Fruit fly (Drosophila melanogaster): ENCODE results near the gene fy.
A peak's percentile ranks its signal among the peaks of the same experiment; 100 is the strongest.

Gene fy

DNA sequence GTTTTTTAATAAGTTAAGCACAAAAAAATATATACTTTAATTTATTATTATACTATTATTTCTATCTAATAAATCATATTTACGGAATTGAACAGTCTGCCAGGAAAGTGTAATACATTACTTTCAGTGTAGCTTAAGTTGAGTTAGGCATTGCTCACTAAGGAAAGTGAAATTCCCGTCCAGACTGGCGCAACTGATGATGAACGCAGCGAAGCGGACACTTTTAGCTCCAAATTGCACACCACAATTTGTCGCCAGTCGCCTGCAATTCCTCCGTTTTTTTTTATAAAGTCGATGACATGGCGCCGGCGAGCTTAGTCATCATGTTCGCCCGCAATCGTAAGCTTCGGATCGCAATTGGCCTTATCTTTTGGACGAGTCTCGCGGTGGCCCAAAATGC, 4.4 kb downstream of the fy start, which contains the start of gene CG13386:
Gene CG13386 (plus strand): TSS at position 301 of the 400 bp plus-strand sequence.
- peak; percentile 22 for TF ChIP-seq Ets65A (GFP tag)
- TF ChIP-seq prd (optimal IDR thresholded peaks at IDR 0.05) = no peak
- peak; percentile 7; the same call in 1 of the 3 replicates for TF ChIP-seq prd (GFP tag; IDR thresholded peaks at IDR 0.05)
- TF ChIP-seq vvl (GFP tag; IDR thresholded peaks at IDR 0.05) = no peak

DNA sequence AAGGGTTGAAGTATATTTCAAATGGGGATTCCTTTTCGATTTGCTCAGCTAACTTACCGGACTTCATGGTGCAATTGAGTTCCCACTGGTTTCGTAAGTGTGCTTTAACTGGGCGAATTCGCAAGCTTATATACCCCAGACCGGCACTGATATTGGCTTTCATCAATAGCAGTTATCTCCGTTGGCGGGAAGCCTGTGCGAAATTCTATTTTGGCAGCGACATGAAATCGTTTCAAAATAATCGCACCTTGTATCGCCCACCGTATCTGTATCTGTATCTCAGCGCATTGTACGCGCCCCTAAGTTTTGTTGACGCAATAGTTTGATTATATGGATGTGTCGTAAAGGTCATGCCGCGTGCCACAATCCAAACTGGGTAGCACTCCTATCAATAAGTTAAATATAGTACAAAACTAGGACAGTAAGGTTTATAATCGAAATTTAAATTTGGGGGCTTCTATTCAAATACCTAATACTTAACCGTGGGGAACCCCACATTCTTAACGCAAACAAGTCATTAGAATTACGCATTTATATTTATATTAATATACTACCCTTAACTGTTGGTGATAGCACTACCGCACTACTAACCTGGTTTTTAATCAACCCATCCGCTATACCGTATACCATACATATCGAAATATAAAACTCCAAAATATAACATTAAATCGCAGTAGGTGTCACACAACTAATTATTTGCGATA, 6.9 kb downstream of the fy start, which contains the start of the genes Peritrophin-15a and CG13385:
Gene Peritrophin-15a (minus strand): TSS at position 101 of the 704 bp plus-strand sequence.
Gene CG13385 (plus strand): TSS at position 654 of the 704 bp plus-strand sequence.
- TF ChIP-seq Awh (GFP tag; IDR thresholded peaks at IDR 0.05) = no peak
- TF ChIP-seq MTF-1 (GFP tag; optimal IDR thresholded peaks at IDR 0.05; ENCODE audit: borderline replicate concordance) = no peak
- no peak for TF ChIP-seq Dbx (GFP tag; IDR thresholded peaks at IDR 0.05)
- no peak for TF ChIP-seq CG34224 (GFP tag; IDR thresholded peaks at IDR 0.05; ENCODE audit: partially characterized antibody)
- no peak for TF ChIP-seq pum (GFP tag; optimal IDR thresholded peaks at IDR 0.05)
- TF ChIP-seq Hsf (GFP tag; optimal IDR thresholded peaks at IDR 0.05) = no peak
- TF ChIP-seq crol (GFP tag; IDR thresholded peaks at IDR 0.05) = no peak

DNA sequence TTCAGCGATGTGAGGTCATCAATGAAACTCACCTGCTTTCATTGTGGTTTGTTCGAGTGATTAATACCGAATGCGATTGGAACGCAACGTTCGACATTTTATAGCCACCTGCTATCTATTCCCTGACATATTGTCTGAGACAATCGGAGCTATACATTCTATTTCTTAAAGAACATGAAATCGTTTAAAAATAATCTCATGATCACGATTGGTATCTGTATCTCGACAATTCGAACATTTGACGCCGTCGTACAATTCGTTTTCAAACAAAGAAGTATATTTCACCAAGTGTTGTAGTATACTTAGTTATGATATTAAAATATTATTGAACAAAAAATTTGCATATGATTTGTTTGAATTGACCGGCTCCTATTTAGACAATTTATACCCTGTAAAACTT, 8.2 kb downstream of the fy start, which contains the start of gene Peritrophin-15b:
Gene Peritrophin-15b (minus strand): TSS at position 101 of the 400 bp plus-strand sequence.
- TF ChIP-seq CoRest (tag; optimal IDR thresholded peaks at IDR 0.05) (no peak), Lim3 (GFP tag; IDR thresholded peaks at IDR 0.05) (no peak), ara (GFP tag; IDR thresholded peaks at IDR 0.05) (no peak), esg (GFP tag; conservative IDR thresholded peaks at IDR 0.05) (no peak), corto (GFP tag; optimal IDR thresholded peaks at IDR 0.05) (no peak), MTF-1 (GFP tag; optimal IDR thresholded peaks at IDR 0.05; ENCODE audit: borderline replicate concordance) (no peak), Hr3 (GFP tag; optimal IDR thresholded peaks at IDR 0.05) (no peak), Tbp (GFP tag; optimal IDR thresholded peaks at IDR 0.05) (no peak), dmrt11E (tag; optimal IDR thresholded peaks at IDR 0.05) (no peak), NK7.1 (GFP tag; optimal IDR thresholded peaks at IDR 0.05) (no peak), nau (GFP tag; optimal IDR thresholded peaks at IDR 0.05) (no peak), TFAM (GFP tag; optimal IDR thresholded peaks at IDR 0.05) (no peak), CG1647 (GFP tag; optimal IDR thresholded peaks at IDR 0.05) (no peak)

DNA sequence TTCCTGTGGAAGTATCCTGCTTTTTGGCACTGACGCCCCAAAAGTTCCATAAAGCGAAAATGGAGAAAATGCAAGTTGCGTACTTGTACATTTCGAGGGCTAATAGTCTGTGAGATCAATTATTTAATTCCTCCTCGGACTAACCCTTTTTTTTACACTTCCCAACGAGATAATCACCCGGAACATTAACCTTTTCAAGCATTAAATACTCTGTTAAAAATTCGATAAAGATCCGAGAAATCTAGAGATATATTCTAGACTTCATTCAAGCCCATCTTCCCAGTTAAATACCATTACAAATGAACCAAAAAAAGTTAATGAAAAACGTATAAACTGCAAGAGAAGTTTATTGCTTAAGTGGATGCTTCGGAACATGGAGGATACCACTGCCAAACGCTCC, 8.9 kb downstream of the fy start, which contains the start of gene lectin-29Ca:
Gene lectin-29Ca (minus strand): TSS at position 101 of the 400 bp plus-strand sequence.
- TF ChIP-seq Sin3A (optimal IDR thresholded peaks at IDR 0.05) = no peak
- TF ChIP-seq repo (GFP tag; optimal IDR thresholded peaks at IDR 0.05) = no peak
- no peak for TF ChIP-seq jing (GFP tag; optimal IDR thresholded peaks at IDR 0.05)
- no peak for TF ChIP-seq klu (GFP tag; IDR thresholded peaks at IDR 0.05)
- TF ChIP-seq knrl (GFP tag; IDR thresholded peaks at IDR 0.05; ENCODE audit: partially characterized antibody) = no peak
- no peak for TF ChIP-seq Blimp-1 (GFP tag; optimal IDR thresholded peaks at IDR 0.05)
- no peak for TF ChIP-seq Lpt (GFP tag; optimal IDR thresholded peaks at IDR 0.05)
- TF ChIP-seq onecut (GFP tag; IDR thresholded peaks at IDR 0.05) = no peak

DNA sequence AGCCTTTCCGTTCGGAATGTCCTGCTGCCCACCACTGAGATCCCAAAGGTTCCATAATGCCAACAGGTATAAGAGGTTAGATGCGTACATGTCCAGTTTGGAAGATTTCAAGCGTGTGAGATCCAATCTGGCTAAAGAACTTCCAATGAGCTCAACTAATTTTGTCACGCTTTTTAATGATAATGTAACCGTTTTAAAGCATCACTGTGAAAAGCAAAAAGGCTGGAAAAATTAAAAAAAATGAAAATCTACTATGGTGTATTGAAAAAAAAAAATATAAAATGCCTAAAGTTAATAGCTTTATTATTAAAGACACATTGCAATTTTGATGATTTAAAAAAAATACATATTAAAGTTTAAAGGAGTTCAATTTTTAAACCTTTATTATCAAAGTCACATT, 10.0 kb downstream of the fy start, which contains the start of gene Acp29AB:
Gene Acp29AB (minus strand): TSS at position 101 of the 400 bp plus-strand sequence.
- no peak for TF ChIP-seq NFAT (GFP tag; IDR thresholded peaks at IDR 0.05)
- no peak for TF ChIP-seq schlank (tag; optimal IDR thresholded peaks at IDR 0.05)
- no peak for TF ChIP-seq Doc2 (GFP tag; IDR thresholded peaks at IDR 0.05)
- TF ChIP-seq NC2α (GFP tag; optimal IDR thresholded peaks at IDR 0.05) = no peak
- no peak for TF ChIP-seq Mrtf (GFP tag; IDR thresholded peaks at IDR 0.05)
- TF ChIP-seq disco-r (GFP tag; optimal IDR thresholded peaks at IDR 0.05) = no peak
- TF ChIP-seq tna (GFP tag; IDR thresholded peaks at IDR 0.05; ENCODE audit: partially characterized antibody) = no peak
- no peak for TF ChIP-seq CG6683 (GFP tag; optimal IDR thresholded peaks at IDR 0.05)
- no peak for TF ChIP-seq CG4730 (GFP tag; IDR thresholded peaks at IDR 0.05)
- no peak for TF ChIP-seq cg (GFP tag; optimal IDR thresholded peaks at IDR 0.05)
- TF ChIP-seq CG16813 (GFP tag; IDR thresholded peaks at IDR 0.05; ENCODE audit: partially characterized antibody) = no peak
- no peak for TF ChIP-seq toy (GFP tag; IDR thresholded peaks at IDR 0.05)
- no peak for TF ChIP-seq ssp (GFP tag; IDR thresholded peaks at IDR 0.05)
- no peak for TF ChIP-seq CG34224 (GFP tag; IDR thresholded peaks at IDR 0.05; ENCODE audit: partially characterized antibody)
- TF ChIP-seq zfh1 (GFP tag; IDR thresholded peaks at IDR 0.05) = no peak
- no peak for TF ChIP-seq CG10147 (GFP tag; optimal IDR thresholded peaks at IDR 0.05)
